Fruit fly (Drosophila melanogaster): ENCODE data around the gene TfIIEalpha.

Gene TfIIEalpha

DNA sequence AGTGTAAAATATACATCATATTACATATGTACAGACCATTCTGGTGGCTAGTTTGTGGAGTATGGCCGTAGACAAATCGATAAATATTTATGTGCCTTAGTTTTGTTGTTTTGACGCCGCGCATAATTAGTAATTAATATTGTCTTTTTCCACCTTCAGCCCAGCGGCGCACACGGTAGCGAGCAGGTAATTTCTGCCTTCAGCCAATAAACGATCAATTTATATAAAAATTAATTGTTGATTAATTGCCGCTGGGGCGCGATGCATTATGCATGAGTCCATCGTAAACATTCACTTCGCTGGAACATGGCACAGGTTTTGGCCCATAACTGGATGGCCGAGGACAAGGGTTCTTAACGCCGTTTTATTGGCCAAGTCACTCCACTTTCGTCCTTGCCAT, 35.5 kb downstream of the TfIIEalpha start:
- TF ChIP-seq Med (GFP tag) (peak; percentile 46), nom (GFP tag; optimal IDR thresholded peaks at IDR 0.05) (peak; percentile 2), vvl (GFP tag; IDR thresholded peaks at IDR 0.05) (peak; percentile 69), Awh (GFP tag; IDR thresholded peaks at IDR 0.05) (peak; percentile 53; the same call in 1 of the 2 replicates), onecut (GFP tag; IDR thresholded peaks at IDR 0.05) (0 out of 2 replicates have a peak, but pooled peaks have one; percentile 14), Vsx1 (GFP tag; optimal IDR thresholded peaks at IDR 0.05) (peak; percentile 35), bcd (GFP tag; optimal IDR thresholded peaks at IDR 0.05) (no peak), dm (GFP tag; optimal IDR thresholded peaks at IDR 0.05) (no peak)

- TF ChIP-seq CG18011 (GFP tag; optimal IDR thresholded peaks at IDR 0.05) (peak; percentile 5), CG1647 (GFP tag; optimal IDR thresholded peaks at IDR 0.05) (no peak), Atf3 (GFP tag; optimal IDR thresholded peaks at IDR 0.05) (no peak), lilli (GFP tag; optimal IDR thresholded peaks at IDR 0.05) (no peak), jumu (GFP tag; optimal IDR thresholded peaks at IDR 0.05) (no peak), sd (tag; optimal IDR thresholded peaks at IDR 0.05) (peak; percentile 87), CG14014 (GFP tag; IDR thresholded peaks at IDR 0.05) (no peak), Mrtf (GFP tag; IDR thresholded peaks at IDR 0.05) (no peak), CG13894 (tag; optimal IDR thresholded peaks at IDR 0.05) (peak; percentile 95), CG30020 (tag; optimal IDR thresholded peaks at IDR 0.05) (no peak), CG10565 (GFP tag; optimal IDR thresholded peaks at IDR 0.05) (no peak), CG11696 (GFP tag; IDR thresholded peaks at IDR 0.05) (no peak), fd102C (GFP tag; optimal IDR thresholded peaks at IDR 0.05) (no peak), CG4617 (GFP tag; optimal IDR thresholded peaks at IDR 0.05; ENCODE audit: borderline replicate concordance) (no peak), gt (GFP tag; IDR thresholded peaks at IDR 0.05) (no peak), CG2875 (GFP tag; optimal IDR thresholded peaks at IDR 0.05) (no peak), bcd (GFP tag; optimal IDR thresholded peaks at IDR 0.05) (no peak), CG4820 (GFP tag; optimal IDR thresholded peaks at IDR 0.05) (no peak)
These were observed 36.2 kb downstream of the TfIIEalpha start for dm6 chr3L:11717993-11718392.

dm6 chr3L:11720780-11721179, 38.9 kb downstream of the TfIIEalpha start, which contains the start of gene Bmcp:
Gene Bmcp (plus strand): TSS chr3L:11720934.
- TF ChIP-seq sna (GFP tag; IDR thresholded peaks at IDR 0.05; ENCODE audit: partially characterized antibody) (0 out of 2 replicates have a peak, but pooled peaks have one; percentile 30), BEAF-32 (GFP tag; optimal IDR thresholded peaks at IDR 0.05) (peak; percentile 26), scrt (GFP tag; optimal IDR thresholded peaks at IDR 0.05) (peak; percentile 81), corto (GFP tag; optimal IDR thresholded peaks at IDR 0.05) (no peak), CG7357 (GFP tag; IDR thresholded peaks at IDR 0.05) (no peak), CG17912 (GFP tag; optimal IDR thresholded peaks at IDR 0.05) (peak; percentile 21), CG13296 (GFP tag; optimal IDR thresholded peaks at IDR 0.05) (peak; percentile 14), CG13287 (GFP tag; IDR thresholded peaks at IDR 0.05; ENCODE audit: partially characterized antibody) (peak; percentile 48; the same call in 1 of the 2 replicates), ham (GFP tag; IDR thresholded peaks at IDR 0.05) (no peak), fd102C (GFP tag; optimal IDR thresholded peaks at IDR 0.05) (no peak), lbe (GFP tag; optimal IDR thresholded peaks at IDR 0.05) (no peak), CG17328 (GFP tag; IDR thresholded peaks at IDR 0.05) (0 out of 2 replicates have a peak, but pooled peaks have one; percentile 25), unpg (GFP tag; optimal IDR thresholded peaks at IDR 0.05) (peak; percentile 7), CG33213 (GFP tag; optimal IDR thresholded peaks at IDR 0.05) (peak; percentile 26), unc-4 (GFP tag; IDR thresholded peaks at IDR 0.05; ENCODE audit: partially characterized antibody) (peak; percentile 37; the same call in 1 of the 2 replicates), CG1233 (GFP tag; optimal IDR thresholded peaks at IDR 0.05) (no peak), stc (GFP tag; IDR thresholded peaks at IDR 0.05) (no peak), MBD-R2 (GFP tag; IDR thresholded peaks at IDR 0.05) (peak; percentile 54), CG7372 (GFP tag; IDR thresholded peaks at IDR 0.05) (no peak), CG12391 (tag; optimal IDR thresholded peaks at IDR 0.05) (peak; percentile 10), kah (GFP tag; optimal IDR thresholded peaks at IDR 0.05) (peak; percentile 96), Scr (GFP tag; IDR thresholded peaks at IDR 0.05; ENCODE audit: partially characterized antibody) (no peak), chinmo (GFP tag; IDR thresholded peaks at IDR 0.05; ENCODE audit: partially characterized antibody) (0 out of 4 replicates have a peak, but pooled peaks have one; percentile 13), CG31441 (GFP tag; IDR thresholded peaks at IDR 0.05) (peak; percentile 33; the same call in 1 of the 2 replicates)

Data from whole organism, embryonic.